Worm (Caenorhabditis elegans) whole organism, young adult: ENCODE measurements around the gene Y53C12B.1.
A peak's percentile ranks its signal among the peaks of the same experiment; 100 is the strongest.

Source experiments
- B0261.1 ChIP-seq: sonication (generic microtip); optimal IDR thresholded peaks from 2 replicates; lab custom pipeline; 2016; ENCODE audit warnings: mild to moderate bottlenecking, missing genetic modification characterization, moderate library complexity, missing compliant biosample characterization
- B0336.3 ChIP-seq: fragments of 200-800 bp; sonication (Bioruptor generic); IDR thresholded peaks from 2 replicates; pipeline ENCODE4 v1.3.6; 2022; ENCODE audit warnings: missing genetic modification characterization, missing compliant biosample characterization
- C06A6.2 ChIP-seq: fragments of 200-800 bp; sonication (Bioruptor generic); conservative IDR thresholded peaks from 2 replicates; pipeline ENCODE4 v1.3.6; 2022; ENCODE audit warnings: missing genetic modification characterization, missing compliant biosample characterization
- F10E7.11 ChIP-seq: sonication (generic microtip); optimal IDR thresholded peaks from 2 replicates; lab custom pipeline; 2017; ENCODE audit warnings: mild to moderate bottlenecking, missing genetic modification characterization, moderate library complexity, missing compliant biosample characterization
- F37B4.10 ChIP-seq: fragments of 200-800 bp; sonication (Bioruptor generic); IDR thresholded peaks from 2 replicates; pipeline ENCODE4 v1.3.6; 2022; ENCODE audit warnings: missing genetic modification characterization, missing compliant biosample characterization
- F39B2.1 ChIP-seq: fragments of 200-800 bp; sonication (Bioruptor generic); IDR thresholded peaks from 2 replicates; pipeline ENCODE4 v1.3.6; 2022; ENCODE audit warnings: missing genetic modification reagents, missing genetic modification characterization, missing compliant biosample characterization
- F55B11.4 ChIP-seq: sonication (generic microtip); optimal IDR thresholded peaks from 2 replicates; lab custom pipeline; 2016; ENCODE audit warnings: missing compliant biosample characterization, missing genetic modification characterization, borderline replicate concordance; ENCODE audit not compliant: insufficient read depth
- Y67H2A.10 ChIP-seq: fragments of 200-800 bp; sonication (Bioruptor generic); conservative IDR thresholded peaks from 2 replicates; pipeline ENCODE4 v1.3.6; 2022; ENCODE audit warnings: missing genetic modification reagents, missing genetic modification characterization, missing compliant biosample characterization
- Y95B8A.8 ChIP-seq: fragments of 200-800 bp; sonication (Bioruptor generic); IDR thresholded peaks from 2 replicates; pipeline ENCODE4 v1.3.6; 2022; ENCODE audit warnings: missing genetic modification reagents, missing genetic modification characterization, missing compliant biosample characterization
- akir-1 ChIP-seq: fragments of 200-800 bp; sonication (Bioruptor generic); optimal IDR thresholded peaks from 2 replicates; lab custom pipeline; 2018; ENCODE audit warnings: mild to moderate bottlenecking, missing genetic modification characterization, moderate library complexity, missing compliant biosample characterization
- ama-1 ChIP-seq, 3 experiments: fragments of 150-350 bp in 1 of 3; sonication (generic microtip) in 2 of 3; optimal IDR thresholded peaks; 2 replicates each; lab custom pipeline; 2014 to 2018; ENCODE audit warnings: missing biosample characterization in 2 of 3, missing genetic modification characterization in 2 of 3, missing genetic modification reagents in 2 of 3
- attf-6 ChIP-seq: fragments of 200-800 bp; sonication (Bioruptor generic); IDR thresholded peaks from 2 replicates; pipeline ENCODE4 v1.3.6; 2022; ENCODE audit warnings: missing genetic modification reagents, missing genetic modification characterization, missing compliant biosample characterization
- ccch-3 ChIP-seq: fragments of 200-800 bp; sonication (Bioruptor generic); optimal IDR thresholded peaks from 2 replicates; lab custom pipeline; 2018; ENCODE audit warnings: mild to moderate bottlenecking, missing genetic modification characterization, missing compliant biosample characterization
- ceh-40 ChIP-seq: fragments of 200-800 bp; sonication (Bioruptor generic); IDR thresholded peaks from 2 replicates; pipeline ENCODE4 v1.3.6; 2022; ENCODE audit warnings: missing genetic modification characterization, missing compliant biosample characterization
- dpff-1 ChIP-seq: sonication (generic microtip); optimal IDR thresholded peaks from 2 replicates; lab custom pipeline; 2017; ENCODE audit warnings: mild to moderate bottlenecking, missing genetic modification characterization, missing compliant biosample characterization
- dpl-1 ChIP-seq: fragments of 150-350 bp; optimal IDR thresholded peaks from 2 replicates; lab custom pipeline; 2014; ENCODE audit warnings: missing biosample characterization, missing genetic modification reagents, missing genetic modification characterization
- egl-18 ChIP-seq: fragments of 200-800 bp; sonication (Bioruptor generic); IDR thresholded peaks from 2 replicates; pipeline ENCODE4 v1.3.6; 2022; ENCODE audit warnings: missing genetic modification reagents, missing genetic modification characterization, missing compliant biosample characterization
- fkh-3 ChIP-seq: sonication (generic microtip); optimal IDR thresholded peaks from 2 replicates; lab custom pipeline; 2016; ENCODE audit warnings: mild to moderate bottlenecking, missing genetic modification characterization, missing compliant biosample characterization
- him-1 ChIP-seq: sonication (generic microtip); optimal IDR thresholded peaks from 2 replicates; lab custom pipeline; 2016; ENCODE audit warnings: missing genotype, missing genetic modification reagents, missing genetic modification characterization, missing compliant biosample characterization
- hlh-12 ChIP-seq: sonication (generic microtip); optimal IDR thresholded peaks from 2 replicates; lab custom pipeline; 2016; ENCODE audit warnings: missing genetic modification characterization, missing compliant biosample characterization
- hsf-1 ChIP-seq: fragments of 200-800 bp; sonication (Bioruptor generic); IDR thresholded peaks from 2 replicates; pipeline ENCODE4 v1.3.6; 2022; ENCODE audit warnings: missing genetic modification reagents, missing genetic modification characterization, missing compliant biosample characterization
- madf-3 ChIP-seq: fragments of 200-800 bp; sonication (Bioruptor generic); IDR thresholded peaks from 2 replicates; pipeline ENCODE4 v1.3.6; 2022; ENCODE audit warnings: missing genetic modification reagents, missing genetic modification characterization, missing compliant biosample characterization
- madf-6 ChIP-seq: fragments of 200-800 bp; sonication (Bioruptor generic); IDR thresholded peaks from 2 replicates; pipeline ENCODE4 v1.3.6; 2022; ENCODE audit warnings: missing genetic modification reagents, missing genetic modification characterization, missing compliant biosample characterization
- mxl-1 ChIP-seq: sonication (generic microtip); optimal IDR thresholded peaks from 2 replicates; lab custom pipeline; 2016; ENCODE audit warnings: missing genetic modification characterization, missing compliant biosample characterization
- nhr-179 ChIP-seq: sonication (generic microtip); optimal IDR thresholded peaks from 2 replicates; lab custom pipeline; 2016; ENCODE audit warnings: mild to moderate bottlenecking, missing genetic modification characterization, missing compliant biosample characterization
- nhr-90 ChIP-seq: sonication (generic microtip); optimal IDR thresholded peaks from 2 replicates; lab custom pipeline; 2016; ENCODE audit warnings: missing genotype, mild to moderate bottlenecking, missing genetic modification characterization, missing compliant biosample characterization
- rec-8 ChIP-seq, 2 experiments: sonication (generic microtip); optimal IDR thresholded peaks; 2 replicates each; lab custom pipeline; 2016; ENCODE audit warnings: mild to moderate bottlenecking in 2 of 2, missing genetic modification characterization in 2 of 2, missing genetic modification reagents in 2 of 2, missing genotype in 2 of 2, missing biosample characterization in 1 of 2, missing compliant biosample characterization in 1 of 2, moderate library complexity in 1 of 2
- repo-1 ChIP-seq: sonication (generic microtip); optimal IDR thresholded peaks from 2 replicates; lab custom pipeline; 2017; ENCODE audit warnings: mild to moderate bottlenecking, missing genetic modification characterization, missing compliant biosample characterization
- rpc-1 ChIP-seq, 2 experiments: fragments of 150-350 bp in 1 of 2; sonication (generic microtip) in 1 of 2; optimal IDR thresholded peaks; 2 replicates each; lab custom pipeline; 2014 to 2018; ENCODE audit warnings: missing biosample characterization in 1 of 2, missing genetic modification characterization in 1 of 2, missing genetic modification reagents in 1 of 2, missing genotype in 1 of 2
- sea-2 ChIP-seq: fragments of 200-800 bp; sonication (Bioruptor generic); IDR thresholded peaks from 2 replicates; pipeline ENCODE4 v1.3.6; 2022; ENCODE audit warnings: missing genetic modification characterization, missing compliant biosample characterization
- snpc-3.4 ChIP-seq: sonication (generic microtip); optimal IDR thresholded peaks from 2 replicates; lab custom pipeline; 2017; ENCODE audit warnings: missing genetic modification characterization, mild to moderate bottlenecking, missing compliant biosample characterization, antibody characterized with exemption, moderate library complexity, missing genotype, missing genetic modification reagents
- snpc-4 ChIP-seq, 5 experiments: fragments of 150-350 bp in 1 of 5; sonication (generic microtip) in 4 of 5; optimal IDR thresholded peaks; 2 replicates each; lab custom pipeline; 2014 to 2018; ENCODE audit warnings: missing genetic modification characterization in 5 of 5, missing biosample characterization in 3 of 5, antibody characterized with exemption in 2 of 5, mild to moderate bottlenecking in 2 of 5, missing compliant biosample characterization in 2 of 5, missing genotype in 2 of 5, moderate library complexity in 2 of 5, missing genetic modification reagents in 1 of 5
- tlf-1 ChIP-seq: fragments of 200-800 bp; sonication (Bioruptor generic); optimal IDR thresholded peaks from 2 replicates; lab custom pipeline; 2018; ENCODE audit warnings: mild to moderate bottlenecking, missing genetic modification characterization, missing compliant biosample characterization
- unc-62 ChIP-seq: fragments of 150-350 bp; optimal IDR thresholded peaks from 2 replicates; lab custom pipeline; 2014; ENCODE audit warnings: missing biosample characterization, missing genetic modification reagents, missing genetic modification characterization
- xnd-1 ChIP-seq: sonication (generic microtip); optimal IDR thresholded peaks from 2 replicates; lab custom pipeline; 2016; ENCODE audit warnings: missing genotype, missing genetic modification reagents, missing genetic modification characterization, missing compliant biosample characterization
- zim-3 ChIP-seq: sonication (generic microtip); optimal IDR thresholded peaks from 2 replicates; lab custom pipeline; 2017; ENCODE audit warnings: mild to moderate bottlenecking, missing genetic modification characterization, moderate library complexity, missing compliant biosample characterization
- ztf-26 ChIP-seq: sonication (generic microtip); optimal IDR thresholded peaks from 2 replicates; lab custom pipeline; 2017; ENCODE audit warnings: missing genetic modification characterization, missing compliant biosample characterization

Gene Y53C12B.1

DNA sequence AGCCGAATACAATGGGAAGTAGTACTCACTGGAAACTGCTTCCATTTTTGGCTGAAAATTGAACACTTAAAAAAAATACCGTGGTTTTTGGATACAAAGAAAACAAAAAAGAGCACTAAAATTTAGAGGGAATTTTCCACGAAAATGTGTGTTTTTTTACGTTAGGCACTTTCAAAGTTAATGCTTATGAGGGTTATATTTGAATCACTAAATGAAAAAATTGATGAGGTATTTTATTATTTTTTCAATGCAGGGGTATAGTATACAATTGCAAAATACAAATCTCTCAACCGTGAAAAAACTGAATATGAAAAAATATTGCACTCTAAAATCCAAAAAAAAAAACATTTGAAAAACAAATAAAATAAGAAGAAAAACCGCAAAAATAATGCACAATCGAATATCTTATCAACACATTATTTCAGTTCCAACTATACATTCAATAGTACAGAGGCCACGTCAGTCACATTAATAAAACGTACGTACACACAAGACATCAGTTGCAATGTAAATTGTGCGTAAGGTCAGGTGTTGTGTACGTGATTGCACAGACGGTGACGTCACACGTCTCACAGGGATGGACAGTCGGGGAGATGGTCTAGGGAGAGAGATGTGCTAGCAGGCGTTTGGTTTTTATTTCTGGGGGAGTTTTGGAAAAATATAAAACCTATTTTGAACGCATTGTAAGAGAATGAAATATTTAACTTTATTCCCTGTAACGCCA, 24.1 kb upstream of the Y53C12B.1 start, which contains the start of gene aqp-10 (continued):
- TF ChIP-seq nhr-179 (tag; lab: Kevin White, UChicago) (no peak), madf-3 (GFP tag; lab: Robert Waterston, UW) (no peak), egl-18 (GFP tag; lab: Robert Waterston, UW) (no peak), snpc-4 (GFP tag; optimal IDR thresholded peaks at IDR 0.05; lab: Kevin White, UChicago) (no peak), snpc-4 (tag; optimal IDR thresholded peaks at IDR 0.05; lab: Kevin White, UChicago) (peak in 2 of 4 experiments; percentile 34 to 47), akir-1 (GFP tag; lab: Kevin White, UChicago) (no peak), Y95B8A.8 (GFP tag; lab: Robert Waterston, UW) (no peak), dpff-1 (tag; lab: Kevin White, UChicago) (no peak), ceh-40 (GFP tag; lab: Robert Waterston, UW) (no peak), Y67H2A.10 (GFP tag; lab: Robert Waterston, UW) (no peak), snpc-3.4 (tag; lab: Kevin White, UChicago) (no peak)

ce11 chrII:9764696-9765095, 18.8 kb upstream of the Y53C12B.1 start:
- TF ChIP-seq fkh-3 (tag; lab: Kevin White, UChicago) = no peak
- TF ChIP-seq snpc-3.4 (tag; lab: Kevin White, UChicago) = no peak
- no peak for TF ChIP-seq nhr-90
- TF ChIP-seq B0261.1 (tag; lab: Kevin White, UChicago) = no peak
- TF ChIP-seq ztf-26 (tag; lab: Kevin White, UChicago) = no peak
- no peak for TF ChIP-seq zim-3 (tag; lab: Kevin White, UChicago)
- no peak for TF ChIP-seq mxl-1
- TF ChIP-seq C06A6.2 (GFP tag; lab: Robert Waterston, UW) = no peak
- no peak for TF ChIP-seq F55B11.4 (tag; lab: Kevin White, UChicago)
- TF ChIP-seq B0336.3 = no peak
- no peak for TF ChIP-seq unc-62
- TF ChIP-seq repo-1 = no peak

DNA sequence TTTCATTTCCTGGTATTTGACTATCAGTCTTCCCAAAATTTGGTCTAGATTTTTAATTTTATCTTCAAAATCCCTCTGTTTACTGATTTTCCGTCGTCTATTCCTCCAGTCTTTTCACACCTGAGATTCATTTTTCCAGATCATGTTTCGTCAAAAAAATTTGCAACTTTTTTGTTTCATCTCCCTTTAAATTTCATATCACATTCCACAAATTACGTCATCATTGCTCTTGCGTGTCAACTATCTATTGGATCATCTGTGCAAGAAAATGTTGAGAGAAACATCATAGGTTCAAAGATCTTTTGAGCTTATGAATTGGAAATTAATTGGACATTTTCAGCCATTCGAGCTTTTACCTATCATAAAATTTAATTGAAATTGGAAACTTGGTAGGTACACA, 13.5 kb upstream of the Y53C12B.1 start:
- TF ChIP-seq F10E7.11 = no peak
- TF ChIP-seq snpc-3.4 (tag; lab: Kevin White, UChicago) = no peak
- no peak for TF ChIP-seq sea-2
- no peak for TF ChIP-seq hsf-1 (GFP tag; lab: Robert Waterston, UW)
- no peak for TF ChIP-seq F37B4.10 (GFP tag; lab: Robert Waterston, UW)
- TF ChIP-seq zim-3 (tag; lab: Kevin White, UChicago) = no peak
- no peak for TF ChIP-seq him-1 (tag; lab: Kevin White, UChicago)
- TF ChIP-seq ccch-3 (GFP tag; lab: Kevin White, UChicago) = no peak
- no peak for TF ChIP-seq attf-6 (GFP tag; lab: Robert Waterston, UW)
- TF ChIP-seq ama-1 (optimal IDR thresholded peaks at IDR 0.05; lab: Kevin White, UChicago) = no peak
- no peak for TF ChIP-seq ama-1 (GFP tag; optimal IDR thresholded peaks at IDR 0.05; lab: Kevin White, UChicago)
- TF ChIP-seq rec-8 (tag; optimal IDR thresholded peaks at IDR 0.05; lab: Kevin White, UChicago) = no peak
- TF ChIP-seq xnd-1 (tag; lab: Kevin White, UChicago) = no peak
- no peak for TF ChIP-seq hlh-12 (tag; lab: Kevin White, UChicago)
- TF ChIP-seq tlf-1 (GFP tag; lab: Kevin White, UChicago) = no peak
- TF ChIP-seq madf-6 (GFP tag; lab: Robert Waterston, UW) = no peak
- no peak for TF ChIP-seq rpc-1 (optimal IDR thresholded peaks at IDR 0.05; lab: Kevin White, UChicago)
- TF ChIP-seq rpc-1 (tag; optimal IDR thresholded peaks at IDR 0.05; lab: Kevin White, UChicago) = no peak
- no peak for TF ChIP-seq F39B2.1 (GFP tag; lab: Robert Waterston, UW)
- TF ChIP-seq dpl-1 (GFP tag; lab: Kevin White, UChicago) = no peak
- TF ChIP-seq, all 124 proteins: peak for 0
